Fruit fly (Drosophila melanogaster): ENCODE results near the gene btl.

DNA sequence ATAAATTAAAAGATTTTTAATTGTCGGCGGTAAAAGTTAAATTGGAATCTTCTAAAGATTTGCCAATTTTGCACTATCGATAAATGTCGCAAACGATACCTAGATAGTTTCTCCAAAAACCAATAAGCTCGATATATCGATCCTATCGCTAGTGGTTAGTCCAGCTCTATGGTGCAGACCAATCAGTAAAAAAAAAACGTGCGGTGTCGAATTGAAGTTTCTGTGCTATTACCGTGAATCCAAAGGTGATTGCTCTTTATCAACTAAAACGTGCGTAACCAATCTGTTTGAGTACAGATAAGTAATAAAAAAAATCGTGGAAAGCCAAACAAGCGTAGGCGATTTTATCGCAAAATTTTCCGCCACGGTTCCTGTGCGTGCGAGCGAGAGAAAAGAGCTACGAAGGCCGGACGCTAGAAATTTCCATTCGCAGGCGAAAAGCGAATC lies 38.7 kb upstream of the btl start, which contains the start of gene Hsp110:
- TF ChIP-seq CG8290 (GFP tag; optimal IDR thresholded peaks at IDR 0.05) (no peak), CG8290 (tag; optimal IDR thresholded peaks at IDR 0.05) (no peak), ab (GFP tag; optimal IDR thresholded peaks at IDR 0.05) (no peak), sr (GFP tag; IDR thresholded peaks at IDR 0.05) (no peak), CG9609 (GFP tag; optimal IDR thresholded peaks at IDR 0.05) (no peak), Dek (tag; optimal IDR thresholded peaks at IDR 0.05) (peak; percentile 37), CG18619 (GFP tag; optimal IDR thresholded peaks at IDR 0.05) (no peak), Chrac-16 (GFP tag; optimal IDR thresholded peaks at IDR 0.05) (no peak), CG1603 (tag; optimal IDR thresholded peaks at IDR 0.05) (peak; percentile 67), sob (GFP tag; IDR thresholded peaks at IDR 0.05) (peak; percentile 37; the same call in 1 of the 2 replicates), D19A (tag; optimal IDR thresholded peaks at IDR 0.05) (no peak), bcd (GFP tag; optimal IDR thresholded peaks at IDR 0.05) (no peak), CG12744 (GFP tag; optimal IDR thresholded peaks at IDR 0.05) (no peak), aop (GFP tag; IDR thresholded peaks at IDR 0.05) (no peak), HLH3B (GFP tag; IDR thresholded peaks at IDR 0.05) (no peak)
